Worm (Caenorhabditis elegans): ENCODE data around the gene gsp-2.

The gsp-2 gene

ce11 chrIII:7322018-7322417 lies 14.4 kb upstream of the gsp-2 start:
- TF ChIP-seq ama-1 (optimal IDR thresholded peaks at IDR 0.05) (no peak), K09A11.1 (tag; optimal IDR thresholded peaks at IDR 0.05; ENCODE audit: insufficient read depth) (no peak), C38D4.7 (GFP tag; optimal IDR thresholded peaks at IDR 0.05) (no peak), ceh-19 (GFP tag; optimal IDR thresholded peaks at IDR 0.05) (no peak), sox-4 (tag; optimal IDR thresholded peaks at IDR 0.05) (no peak), nfya-1 (tag; optimal IDR thresholded peaks at IDR 0.05) (no peak), C08G9.2 (tag; optimal IDR thresholded peaks at IDR 0.05) (no peak), ref-2 (tag; optimal IDR thresholded peaks at IDR 0.05) (no peak), sdc-2 (tag; optimal IDR thresholded peaks at IDR 0.05) (no peak)

ce11 chrIII:7323331-7323730 lies 13.1 kb upstream of the gsp-2 start:
- TF ChIP-seq tbx-2 (tag; optimal IDR thresholded peaks at IDR 0.05) (no peak), ceh-6 (GFP tag; optimal IDR thresholded peaks at IDR 0.05) (no peak), che-1 (tag; optimal IDR thresholded peaks at IDR 0.05) (no peak), K02D7.2 (tag; optimal IDR thresholded peaks at IDR 0.05) (no peak), hlh-13 (GFP tag; optimal IDR thresholded peaks at IDR 0.05) (no peak), ceh-24 (tag; optimal IDR thresholded peaks at IDR 0.05) (no peak), elt-4 (tag; optimal IDR thresholded peaks at IDR 0.05) (no peak), ceh-45 (GFP tag; IDR thresholded peaks at IDR 0.05) (no peak), pax-1 (tag; optimal IDR thresholded peaks at IDR 0.05) (no peak), pag-3 (tag; optimal IDR thresholded peaks at IDR 0.05; ENCODE audit: borderline replicate concordance) (no peak), fkh-6 (tag; optimal IDR thresholded peaks at IDR 0.05) (no peak)

ce11 chrIII:7329155-7329732 lies 7.1 kb upstream of the gsp-2 start, which contains the start of gene lab-2:
Gene lab-2, minus strand, starts transcription at chrIII:7329607.
- TF ChIP-seq sox-2 (GFP tag; IDR thresholded peaks at IDR 0.05) = no peak
- TF ChIP-seq sdc-2 (tag; optimal IDR thresholded peaks at IDR 0.05) = no peak
- no peak for TF ChIP-seq elt-4 (tag; optimal IDR thresholded peaks at IDR 0.05)
- no peak for TF ChIP-seq npax-4 (tag; optimal IDR thresholded peaks at IDR 0.05)
- no peak for TF ChIP-seq unc-55 (GFP tag; optimal IDR thresholded peaks at IDR 0.05)
- no peak for TF ChIP-seq ttx-3 (tag; optimal IDR thresholded peaks at IDR 0.05)
- TF ChIP-seq hlh-13 (GFP tag; optimal IDR thresholded peaks at IDR 0.05) = no peak

- TF ChIP-seq ama-1 (optimal IDR thresholded peaks at IDR 0.05) = no peak
- no peak for TF ChIP-seq ref-2 (tag; optimal IDR thresholded peaks at IDR 0.05)
- no peak for TF ChIP-seq ceh-45 (GFP tag; IDR thresholded peaks at IDR 0.05)
- TF ChIP-seq lin-11 (tag; optimal IDR thresholded peaks at IDR 0.05) = no peak
- no peak for TF ChIP-seq ceh-2 (tag; optimal IDR thresholded peaks at IDR 0.05)
- no peak for TF ChIP-seq K02D7.2 (tag; optimal IDR thresholded peaks at IDR 0.05)
Observed at ce11 chrIII:7331671-7332070, 4.7 kb upstream of the gsp-2 start.

ce11 chrIII:7335220-7335619 lies 1.2 kb upstream of the gsp-2 start, which contains the start of gene F56C9.10:
Gene F56C9.10, minus strand, starts transcription at chrIII:7335316.
- peak; percentile 93 for TF ChIP-seq ceh-18 (tag; optimal IDR thresholded peaks at IDR 0.05)
- TF ChIP-seq ama-1 (optimal IDR thresholded peaks at IDR 0.05) = no peak
- TF ChIP-seq ceh-31 (tag; optimal IDR thresholded peaks at IDR 0.05) = peak; percentile 56
- TF ChIP-seq F13H6.1 (tag; optimal IDR thresholded peaks at IDR 0.05) = no peak
- no peak for TF ChIP-seq elt-2 (tag; optimal IDR thresholded peaks at IDR 0.05)
- TF ChIP-seq ceh-14 (tag; optimal IDR thresholded peaks at IDR 0.05) = no peak
- no peak for TF ChIP-seq ets-4 (tag; optimal IDR thresholded peaks at IDR 0.05)
- no peak for TF ChIP-seq pqm-1 (tag; optimal IDR thresholded peaks at IDR 0.05)
- no peak for TF ChIP-seq pax-1 (tag; optimal IDR thresholded peaks at IDR 0.05)
- no peak for TF ChIP-seq ahr-1 (tag; optimal IDR thresholded peaks at IDR 0.05)
- TF ChIP-seq tbx-2 (tag; optimal IDR thresholded peaks at IDR 0.05) = peak; percentile 57
- TF ChIP-seq gmeb-2 (tag; optimal IDR thresholded peaks at IDR 0.05) = no peak
- no peak for TF ChIP-seq mec-3 (tag; optimal IDR thresholded peaks at IDR 0.05; ENCODE audit: borderline replicate concordance)
- no peak for TF ChIP-seq ceh-9 (tag; optimal IDR thresholded peaks at IDR 0.05)
- TF ChIP-seq che-1 (tag; optimal IDR thresholded peaks at IDR 0.05) = no peak
- TF ChIP-seq rnt-1 (tag; optimal IDR thresholded peaks at IDR 0.05) = peak; percentile 32
- no peak for TF ChIP-seq npax-4 (tag; optimal IDR thresholded peaks at IDR 0.05)
- no peak for TF ChIP-seq fax-1 (tag; optimal IDR thresholded peaks at IDR 0.05)
- no peak for TF ChIP-seq pha-2 (tag; optimal IDR thresholded peaks at IDR 0.05)
- TF ChIP-seq C08G9.2 (tag; optimal IDR thresholded peaks at IDR 0.05) = no peak
- TF ChIP-seq unc-42 (tag; optimal IDR thresholded peaks at IDR 0.05) = no peak
- TF ChIP-seq madf-2 (tag; optimal IDR thresholded peaks at IDR 0.05) = no peak
- no peak for TF ChIP-seq unc-3 (GFP tag; conservative IDR thresholded peaks at IDR 0.05)
- no peak for TF ChIP-seq unc-3 (tag; optimal IDR thresholded peaks at IDR 0.05)
- no peak for TF ChIP-seq nhr-232 (tag; optimal IDR thresholded peaks at IDR 0.05)
- no peak for TF ChIP-seq K09A11.1 (tag; optimal IDR thresholded peaks at IDR 0.05; ENCODE audit: insufficient read depth)

Data from whole organism, late embryonic.